Worm (Caenorhabditis elegans): ENCODE measurements around the gene F38A5.6.
A peak's percentile ranks its signal among the peaks of the same experiment; 100 is the strongest.

F38A5.6 gene

ce11 chrIV:6606587-6606986 is 9.4 kb upstream of the F38A5.6 start:
- TF ChIP-seq skn-1 (tag; optimal IDR thresholded peaks at IDR 0.05): no peak
- peak; percentile 14 for TF ChIP-seq ama-1 (optimal IDR thresholded peaks at IDR 0.05)
- peak; percentile 3 for TF ChIP-seq nhr-25 (tag; optimal IDR thresholded peaks at IDR 0.05)
- TF ChIP-seq ceh-16 (tag; optimal IDR thresholded peaks at IDR 0.05): no peak
- no peak for TF ChIP-seq sea-2 (GFP tag; optimal IDR thresholded peaks at IDR 0.05)
- peak; percentile 38 for TF ChIP-seq pha-4 (tag; optimal IDR thresholded peaks at IDR 0.05)

- TF ChIP-seq nhr-67 (tag; optimal IDR thresholded peaks at IDR 0.05): no peak
Measured at ce11 chrIV:6605863-6606262, 8.7 kb upstream of the F38A5.6 start, which contains the start of gene nstp-2. nstp-2 (minus strand) TSS chrIV:6606188.

- TF ChIP-seq elt-3 (tag; optimal IDR thresholded peaks at IDR 0.05): no peak
- TF ChIP-seq snpc-4 (tag; optimal IDR thresholded peaks at IDR 0.05): no peak
- TF ChIP-seq unc-62 (GFP tag; optimal IDR thresholded peaks at IDR 0.05): no peak
- TF ChIP-seq eor-1 (tag; optimal IDR thresholded peaks at IDR 0.05): no peak
- TF ChIP-seq fos-1 (tag; optimal IDR thresholded peaks at IDR 0.05): no peak
- TF ChIP-seq nhr-43 (tag; optimal IDR thresholded peaks at IDR 0.05; ENCODE audit: poor library complexity, severe bottlenecking): no peak
- no peak for TF ChIP-seq ama-1 (optimal IDR thresholded peaks at IDR 0.05)
- TF ChIP-seq ztf-4 (tag; optimal IDR thresholded peaks at IDR 0.05): no peak
- no peak for TF ChIP-seq elt-1 (tag; optimal IDR thresholded peaks at IDR 0.05)
- TF ChIP-seq jun-1 (tag; optimal IDR thresholded peaks at IDR 0.05): no peak
- TF ChIP-seq ceh-16 (tag; optimal IDR thresholded peaks at IDR 0.05): no peak
- no peak for TF ChIP-seq elt-2 (tag; optimal IDR thresholded peaks at IDR 0.05)
- TF ChIP-seq skn-1 (tag; optimal IDR thresholded peaks at IDR 0.05): no peak
- no peak for TF ChIP-seq pha-4 (tag; optimal IDR thresholded peaks at IDR 0.05)
- TF ChIP-seq egl-27 (tag; optimal IDR thresholded peaks at IDR 0.05): no peak
Measured at ce11 chrIV:6603549-6603948, 6.4 kb upstream of the F38A5.6 start.

- no peak for TF ChIP-seq lin-39 (tag; optimal IDR thresholded peaks at IDR 0.05)
- no peak for TF ChIP-seq pha-4 (tag; optimal IDR thresholded peaks at IDR 0.05)
- TF ChIP-seq ceh-16 (tag; optimal IDR thresholded peaks at IDR 0.05): no peak
- no peak for TF ChIP-seq snpc-4 (tag; optimal IDR thresholded peaks at IDR 0.05)
- no peak for TF ChIP-seq jun-1 (tag; optimal IDR thresholded peaks at IDR 0.05)
- TF ChIP-seq nhr-23 (tag; optimal IDR thresholded peaks at IDR 0.05): no peak
- no peak for TF ChIP-seq ztf-4 (tag; optimal IDR thresholded peaks at IDR 0.05)
- TF ChIP-seq nhr-25 (tag; optimal IDR thresholded peaks at IDR 0.05): no peak
- TF ChIP-seq eor-1 (tag; optimal IDR thresholded peaks at IDR 0.05): no peak
- TF ChIP-seq nhr-67 (tag; optimal IDR thresholded peaks at IDR 0.05): no peak
- TF ChIP-seq mml-1 (tag; optimal IDR thresholded peaks at IDR 0.05): no peak
- TF ChIP-seq elt-1 (tag; optimal IDR thresholded peaks at IDR 0.05): no peak
- no peak for TF ChIP-seq sea-2 (GFP tag; optimal IDR thresholded peaks at IDR 0.05)
- no peak for TF ChIP-seq fkh-10 (GFP tag; optimal IDR thresholded peaks at IDR 0.05)
Measured at ce11 chrIV:6602376-6602775, 5.2 kb upstream of the F38A5.6 start, which contains the start of gene F15B10.3. F15B10.3 (plus strand) TSS chrIV:6602676.

ce11 chrIV:6601213-6601724 is 4.1 kb upstream of the F38A5.6 start, which contains the start of gene sup-36:
sup-36 (plus strand) TSS chrIV:6601674.
- TF ChIP-seq nhr-43 (tag; optimal IDR thresholded peaks at IDR 0.05; ENCODE audit: poor library complexity, severe bottlenecking) (no peak), pqm-1 (tag; optimal IDR thresholded peaks at IDR 0.05) (no peak), hmg-11 (tag; optimal IDR thresholded peaks at IDR 0.05) (peak; percentile 20), daf-12 (tag; optimal IDR thresholded peaks at IDR 0.05) (no peak), ceh-16 (tag; optimal IDR thresholded peaks at IDR 0.05) (no peak), elt-1 (tag; optimal IDR thresholded peaks at IDR 0.05) (no peak), egl-5 (tag; optimal IDR thresholded peaks at IDR 0.05) (no peak), lin-15B (tag; optimal IDR thresholded peaks at IDR 0.05) (no peak), fkh-2 (tag; optimal IDR thresholded peaks at IDR 0.05) (no peak), unc-39 (tag; optimal IDR thresholded peaks at IDR 0.05) (no peak), ceh-28 (tag; optimal IDR thresholded peaks at IDR 0.05) (peak; percentile 64), pha-4 (tag; optimal IDR thresholded peaks at IDR 0.05) (peak; percentile 3), nhr-12 (tag; optimal IDR thresholded peaks at IDR 0.05) (no peak), R02D3.7 (tag; optimal IDR thresholded peaks at IDR 0.05) (no peak), snpc-4 (tag; optimal IDR thresholded peaks at IDR 0.05) (no peak), nhr-23 (tag; optimal IDR thresholded peaks at IDR 0.05) (no peak), nhr-25 (tag; optimal IDR thresholded peaks at IDR 0.05) (no peak), nfya-1 (tag; optimal IDR thresholded peaks at IDR 0.05; ENCODE audit: insufficient read depth) (peak; percentile 40)

All from whole organism, L3 larva.